Worm (Caenorhabditis elegans): ENCODE results near the gene str-150.

ce11 chrV:16594514-16594913 is 11.4 kb downstream of the str-150 start:
- TF ChIP-seq unc-39 (tag; optimal IDR thresholded peaks at IDR 0.05) (no peak), lin-29 (GFP tag; IDR thresholded peaks at IDR 0.05) (no peak), pha-4 (GFP tag; IDR thresholded peaks at IDR 0.05) (no peak), pha-4 (tag; optimal IDR thresholded peaks at IDR 0.05) (no peak), ceh-28 (tag; optimal IDR thresholded peaks at IDR 0.05) (no peak), lin-38 (GFP tag; IDR thresholded peaks at IDR 0.05) (no peak), vab-7 (GFP tag; IDR thresholded peaks at IDR 0.05) (no peak), ceh-44 (GFP tag; IDR thresholded peaks at IDR 0.05) (no peak), F37D6.2 (tag; optimal IDR thresholded peaks at IDR 0.05) (no peak), php-3 (GFP tag; IDR thresholded peaks at IDR 0.05) (no peak), ama-1 (optimal IDR thresholded peaks at IDR 0.05) (no peak), lin-15B (tag; optimal IDR thresholded peaks at IDR 0.05) (no peak)

Data from whole organism, L4 larva.